Fruit fly (Drosophila melanogaster) whole organism, prepupa: ENCODE results near the gene mtTFB2.
A peak's percentile ranks its signal among the peaks of the same experiment; 100 is the strongest.

ENCODE experiments used
- Blimp-1 ChIP-seq: fragments of 200-800 bp; sonication (Bioruptor generic); optimal IDR thresholded peaks from 3 replicates; lab custom pipeline; 2017; ENCODE audit warnings: missing biosample characterization, missing genetic modification characterization, mild to moderate bottlenecking, moderate library complexity, missing genetic modification reagents
- CG10631 ChIP-seq: fragments of 200-800 bp; sonication (Bioruptor generic); optimal IDR thresholded peaks from 2 replicates; lab custom pipeline; 2016; ENCODE audit warnings: missing biosample characterization, missing genetic modification characterization
- CG10669 ChIP-seq: fragments of 200-800 bp; sonication (Bioruptor generic); optimal IDR thresholded peaks from 3 replicates; lab custom pipeline; 2018; ENCODE audit warnings: missing biosample characterization, mild to moderate bottlenecking, missing genetic modification characterization, moderate library complexity
- CG11762 ChIP-seq: fragments of 200-800 bp; sonication (Bioruptor generic); optimal IDR thresholded peaks from 3 replicates; lab custom pipeline; 2016; ENCODE audit warnings: missing biosample characterization, missing genetic modification characterization; ENCODE audit not compliant: insufficient read depth
- CG11902 ChIP-seq: fragments of 200-800 bp; sonication (Bioruptor generic); optimal IDR thresholded peaks from 3 replicates; lab custom pipeline; 2016; ENCODE audit warnings: missing biosample characterization, missing genetic modification characterization
- CG15336 ChIP-seq: fragments of 200-800 bp; sonication (Bioruptor generic); IDR thresholded peaks from 2 replicates; pipeline ENCODE4 v1.3.6; 2022; ENCODE audit warnings: missing biosample characterization, missing genetic modification characterization
- CG1621 ChIP-seq: fragments of 200-800 bp; sonication (Bioruptor generic); optimal IDR thresholded peaks from 3 replicates; lab custom pipeline; 2018; ENCODE audit warnings: missing biosample characterization, mild to moderate bottlenecking, missing genetic modification characterization
- CG16779 ChIP-seq: fragments of 200-800 bp; sonication (Bioruptor generic); optimal IDR thresholded peaks from 3 replicates; lab custom pipeline; 2017; ENCODE audit warnings: missing biosample characterization, mild to moderate bottlenecking, missing genetic modification characterization
- CG3032 ChIP-seq: fragments of 200-800 bp; optimal IDR thresholded peaks from 2 replicates; lab custom pipeline; 2019; ENCODE audit warnings: missing biosample characterization, mild to moderate bottlenecking, missing genetic modification characterization, moderate library complexity
- CG31627 ChIP-seq: fragments of 200-800 bp; sonication (Bioruptor generic); optimal IDR thresholded peaks from 3 replicates; lab custom pipeline; 2016; ENCODE audit warnings: missing biosample characterization, missing genetic modification characterization
- CG34406 ChIP-seq: fragments of 200-800 bp; sonication (Bioruptor generic); optimal IDR thresholded peaks from 3 replicates; lab custom pipeline; 2016; ENCODE audit warnings: missing biosample characterization, missing genetic modification characterization
- CG3919 ChIP-seq: fragments of 200-800 bp; sonication (Bioruptor generic); optimal IDR thresholded peaks from 3 replicates; lab custom pipeline; 2016; ENCODE audit warnings: missing biosample characterization, missing genetic modification characterization
- CG6163 ChIP-seq: fragments of 200-800 bp; sonication (Bioruptor generic); IDR thresholded peaks from 3 replicates; pipeline ENCODE4 v1.3.6; 2022; ENCODE audit warnings: missing biosample characterization, missing genetic modification characterization
- CG6276 ChIP-seq: fragments of 200-800 bp; sonication (Bioruptor generic); optimal IDR thresholded peaks from 2 replicates; lab custom pipeline; 2017; ENCODE audit warnings: missing biosample characterization, mild to moderate bottlenecking, missing genetic modification characterization
- CG6808 ChIP-seq: fragments of 200-800 bp; sonication (Bioruptor generic); optimal IDR thresholded peaks from 3 replicates; lab custom pipeline; 2017; ENCODE audit warnings: missing biosample characterization, missing genetic modification characterization, mild to moderate bottlenecking, moderate library complexity, missing genetic modification reagents
- CG7368 ChIP-seq: fragments of 200-800 bp; sonication (Bioruptor generic); optimal IDR thresholded peaks from 3 replicates; lab custom pipeline; 2016; ENCODE audit warnings: missing biosample characterization, missing genetic modification characterization
- CG8319 ChIP-seq: fragments of 200-800 bp; sonication (Bioruptor generic); optimal IDR thresholded peaks from 3 replicates; lab custom pipeline; 2016; ENCODE audit warnings: missing biosample characterization, missing genetic modification characterization
- CG9139 ChIP-seq: fragments of 200-800 bp; sonication (Bioruptor generic); optimal IDR thresholded peaks from 3 replicates; lab custom pipeline; 2017; ENCODE audit warnings: missing biosample characterization, mild to moderate bottlenecking, missing genetic modification characterization
- Eip75B ChIP-seq: fragments of 200-800 bp; sonication (Bioruptor generic); optimal IDR thresholded peaks from 3 replicates; lab custom pipeline; 2016; ENCODE audit warnings: missing biosample characterization, missing genetic modification characterization
- Eip78C ChIP-seq: fragments of 200-800 bp; sonication (Bioruptor generic); peaks from one replicate; lab custom pipeline; 2016; ENCODE audit warnings: missing biosample characterization, missing genetic modification characterization
- Gug ChIP-seq: fragments of 200-800 bp; sonication (Bioruptor generic); IDR thresholded peaks from 2 replicates; pipeline ENCODE4 v1.3.6; 2022; ENCODE audit warnings: missing biosample characterization, missing genetic modification characterization
- Hr39 ChIP-seq: fragments of 200-800 bp; sonication (Bioruptor generic); optimal IDR thresholded peaks from 2 replicates; lab custom pipeline; 2016; ENCODE audit warnings: missing biosample characterization, missing genetic modification characterization
- Lpt ChIP-seq: fragments of 200-800 bp; sonication (Bioruptor generic); optimal IDR thresholded peaks from 3 replicates; lab custom pipeline; 2016; ENCODE audit warnings: missing biosample characterization, missing genetic modification characterization
- Met ChIP-seq: fragments of 200-800 bp; sonication (Bioruptor generic); optimal IDR thresholded peaks from 3 replicates; lab custom pipeline; 2016; ENCODE audit warnings: missing biosample characterization, missing genetic modification characterization
- OdsH ChIP-seq: fragments of 200-800 bp; sonication (Bioruptor generic); optimal IDR thresholded peaks from 3 replicates; lab custom pipeline; 2016; ENCODE audit warnings: missing biosample characterization, missing genetic modification characterization
- Sox102F ChIP-seq: fragments of 200-800 bp; sonication (Bioruptor generic); optimal IDR thresholded peaks from 2 replicates; lab custom pipeline; 2016; ENCODE audit warnings: missing biosample characterization, mild to moderate bottlenecking, missing genetic modification characterization
- Sox14 ChIP-seq: fragments of 200-800 bp; sonication (Bioruptor generic); optimal IDR thresholded peaks from 3 replicates; lab custom pipeline; 2016; ENCODE audit warnings: missing biosample characterization, missing genetic modification characterization
- Sox15 ChIP-seq: fragments of 200-800 bp; sonication (Bioruptor generic); optimal IDR thresholded peaks from 3 replicates; lab custom pipeline; 2016; ENCODE audit warnings: missing biosample characterization, missing genetic modification characterization
- achi ChIP-seq: fragments of 200-800 bp; sonication (Bioruptor generic); optimal IDR thresholded peaks from 3 replicates; lab custom pipeline; 2016; ENCODE audit warnings: missing biosample characterization, missing genetic modification characterization
- acj6 ChIP-seq: fragments of 200-800 bp; sonication (Bioruptor generic); optimal IDR thresholded peaks from 3 replicates; lab custom pipeline; 2016; ENCODE audit warnings: missing biosample characterization, missing genetic modification characterization
- cyc ChIP-seq: fragments of 200-800 bp; sonication (Bioruptor generic); optimal IDR thresholded peaks from 3 replicates; lab custom pipeline; 2016; ENCODE audit warnings: missing biosample characterization, missing genetic modification characterization
- dac ChIP-seq: fragments of 200-800 bp; sonication (Bioruptor generic); optimal IDR thresholded peaks from 2 replicates; lab custom pipeline; 2017; ENCODE audit warnings: missing biosample characterization, mild to moderate bottlenecking, missing genetic modification characterization
- eg ChIP-seq: fragments of 200-800 bp; sonication (Bioruptor generic); IDR thresholded peaks from 3 replicates; pipeline ENCODE4 v1.3.6; 2022; ENCODE audit warnings: missing biosample characterization, missing genetic modification characterization
- esn ChIP-seq: fragments of 200-800 bp; sonication (Bioruptor generic); optimal IDR thresholded peaks from 2 replicates; lab custom pipeline; 2016; ENCODE audit warnings: missing biosample characterization, mild to moderate bottlenecking, missing genetic modification characterization, moderate library complexity
- fd85E ChIP-seq: fragments of 200-800 bp; sonication (Bioruptor generic); optimal IDR thresholded peaks from 3 replicates; lab custom pipeline; 2016; ENCODE audit warnings: missing biosample characterization, missing genetic modification characterization
- fkh ChIP-seq: fragments of 200-800 bp; sonication (Bioruptor generic); optimal IDR thresholded peaks from 3 replicates; lab custom pipeline; 2017; ENCODE audit warnings: missing biosample characterization, mild to moderate bottlenecking, missing genetic modification characterization, moderate library complexity
- lz ChIP-seq: fragments of 200-800 bp; sonication (Bioruptor generic); optimal IDR thresholded peaks from 3 replicates; lab custom pipeline; 2016; ENCODE audit warnings: missing biosample characterization, missing genetic modification characterization
- net ChIP-seq: fragments of 200-800 bp; sonication (Bioruptor generic); optimal IDR thresholded peaks from 3 replicates; lab custom pipeline; 2016; ENCODE audit warnings: missing biosample characterization, missing genetic modification characterization
- salr ChIP-seq, 2 experiments: fragments of 200-800 bp; sonication (Bioruptor generic); optimal IDR thresholded peaks; 3 replicates each; lab custom pipeline; 2016 to 2018; ENCODE audit warnings: missing biosample characterization in 2 of 2, missing genetic modification characterization in 2 of 2, mild to moderate bottlenecking in 1 of 2
- ss ChIP-seq, 2 experiments: fragments of 200-800 bp; sonication (Bioruptor generic); optimal IDR thresholded peaks; 2 replicates in 1 of 2; 3 replicates in 1 of 2; lab custom pipeline; 2017 to 2018; ENCODE audit warnings: mild to moderate bottlenecking in 2 of 2, missing biosample characterization in 2 of 2, missing genetic modification characterization in 2 of 2, moderate library complexity in 1 of 2
- svp ChIP-seq: fragments of 200-800 bp; sonication (Bioruptor generic); peaks from one replicate; lab custom pipeline; 2016; ENCODE audit warnings: missing biosample characterization, missing genetic modification characterization
- topi ChIP-seq: fragments of 200-800 bp; sonication (Bioruptor generic); optimal IDR thresholded peaks from 3 replicates; lab custom pipeline; 2016; ENCODE audit warnings: missing biosample characterization, missing genetic modification characterization
- vri ChIP-seq: fragments of 200-800 bp; sonication (Bioruptor generic); optimal IDR thresholded peaks from 3 replicates; lab custom pipeline; 2016; ENCODE audit warnings: missing biosample characterization, mild to moderate bottlenecking, missing genetic modification characterization

Gene mtTFB2

dm6 chr3R:10076665-10077064 lies 31.3 kb downstream of the mtTFB2 start:
- TF ChIP-seq Blimp-1 (GFP tag; lab: Kevin White, UChicago): no peak
- TF ChIP-seq topi (GFP tag; lab: Kevin White, UChicago): peak; percentile 12
- TF ChIP-seq achi (GFP tag; lab: Kevin White, UChicago): no peak
- peak; percentile 14 for TF ChIP-seq esn (GFP tag; lab: Kevin White, UChicago)
- TF ChIP-seq cyc (GFP tag; lab: Kevin White, UChicago): peak; percentile 1
- TF ChIP-seq vri (GFP tag; lab: Kevin White, UChicago): peak; percentile 27
- peak; percentile 19 for TF ChIP-seq Met
- peak; percentile 10 for TF ChIP-seq Eip78C (GFP tag; lab: Kevin White, UChicago)
- TF ChIP-seq salr (GFP tag; optimal IDR thresholded peaks at IDR 0.05; lab: Kevin White, UChicago): no peak
- TF ChIP-seq svp (GFP tag; lab: Kevin White, UChicago): peak; percentile 58
- no peak for TF ChIP-seq Lpt (GFP tag; lab: Kevin White, UChicago)
- no peak for TF ChIP-seq CG9139 (GFP tag; lab: Kevin White, UChicago)
- no peak for TF ChIP-seq CG3032 (tag; lab: Kevin White, UChicago)
- no peak for TF ChIP-seq Hr39 (GFP tag; lab: Kevin White, UChicago)
- TF ChIP-seq Sox14 (GFP tag; lab: Kevin White, UChicago): peak; percentile 22

- TF ChIP-seq acj6 (GFP tag; lab: Kevin White, UChicago) (no peak), Eip78C (GFP tag; lab: Kevin White, UChicago) (no peak), CG6163 (GFP tag; lab: Robert Waterston, UW) (no peak), net (GFP tag; lab: Kevin White, UChicago) (no peak), topi (GFP tag; lab: Kevin White, UChicago) (no peak), CG1621 (tag; lab: Kevin White, UChicago) (no peak), CG3919 (no peak), OdsH (GFP tag; lab: Kevin White, UChicago) (no peak), Sox102F (no peak), eg (GFP tag; lab: Robert Waterston, UW) (no peak), CG16779 (tag; lab: Kevin White, UChicago) (no peak), Gug (GFP tag; lab: Robert Waterston, UW) (no peak), Lpt (GFP tag; lab: Kevin White, UChicago) (no peak), cyc (GFP tag; lab: Kevin White, UChicago) (no peak), CG10631 (GFP tag; lab: Kevin White, UChicago) (no peak), CG7368 (GFP tag; lab: Kevin White, UChicago) (no peak), CG3032 (tag; lab: Kevin White, UChicago) (no peak), CG8319 (no peak), ss (GFP tag; optimal IDR thresholded peaks at IDR 0.05; lab: Kevin White, UChicago) (no peak)
Measured at dm6 chr3R:10078468-10079143, 33.2 kb downstream of the mtTFB2 start.

- TF ChIP-seq CG11902 (GFP tag; lab: Kevin White, UChicago) (no peak), Hr39 (GFP tag; lab: Kevin White, UChicago) (peak; percentile 54), OdsH (GFP tag; lab: Kevin White, UChicago) (peak; percentile 80), CG11762 (peak; percentile 54), vri (GFP tag; lab: Kevin White, UChicago) (peak; percentile 50), lz (GFP tag; lab: Kevin White, UChicago) (peak; percentile 42), CG3919 (peak; percentile 64), svp (GFP tag; lab: Kevin White, UChicago) (peak; percentile 23), net (GFP tag; lab: Kevin White, UChicago) (peak; percentile 79), CG10631 (GFP tag; lab: Kevin White, UChicago) (peak; percentile 73), CG3032 (tag; lab: Kevin White, UChicago) (peak; percentile 72), fkh (GFP tag; lab: Kevin White, UChicago) (no peak), CG1621 (tag; lab: Kevin White, UChicago) (peak; percentile 73), dac (GFP tag; lab: Kevin White, UChicago) (peak; percentile 13), CG31627 (GFP tag; lab: Kevin White, UChicago) (peak; percentile 68), CG34406 (GFP tag; lab: Kevin White, UChicago) (peak; percentile 43), acj6 (GFP tag; lab: Kevin White, UChicago) (peak; percentile 71), CG10669 (GFP tag; lab: Kevin White, UChicago) (peak; percentile 68), CG8319 (peak; percentile 56), Sox15 (GFP tag; lab: Kevin White, UChicago) (peak; percentile 38), CG6276 (GFP tag; lab: Kevin White, UChicago) (peak; percentile 36), CG6808 (GFP tag; lab: Kevin White, UChicago) (peak; percentile 49), Sox102F (peak; percentile 26), achi (GFP tag; lab: Kevin White, UChicago) (peak; percentile 72), CG15336 (GFP tag; lab: Robert Waterston, UW) (peak; percentile 82), topi (GFP tag; lab: Kevin White, UChicago) (peak; percentile 51), Eip75B (GFP tag; lab: Kevin White, UChicago) (peak; percentile 65), fd85E (no peak)
Measured at dm6 chr3R:10079267-10079987, 34.1 kb downstream of the mtTFB2 start.
